Fruit fly (Drosophila melanogaster) whole organism, embryonic: ENCODE results near the gene wls.

Experiments used
- B-H2 ChIP-seq: fragments of 200-800 bp; sonication (Bioruptor generic); optimal IDR thresholded peaks from 2 replicates; lab custom pipeline; 2018; ENCODE audit warnings: missing biosample characterization, mild to moderate bottlenecking, missing genetic modification characterization
- CG10543 ChIP-seq: fragments of 200-800 bp; sonication (Bioruptor generic); optimal IDR thresholded peaks from 3 replicates; lab custom pipeline; 2017; ENCODE audit warnings: missing biosample characterization, mild to moderate bottlenecking, missing genetic modification characterization, moderate library complexity
- CG10979 ChIP-seq: fragments of 200-800 bp; sonication (Bioruptor generic); optimal IDR thresholded peaks from 2 replicates; lab custom pipeline; 2018; ENCODE audit warnings: missing biosample characterization, mild to moderate bottlenecking, missing genetic modification characterization, moderate library complexity
- CG12104 ChIP-seq: fragments of 200-800 bp; sonication (Bioruptor generic); optimal IDR thresholded peaks from 3 replicates; lab custom pipeline; 2016; ENCODE audit warnings: missing biosample characterization, missing genetic modification characterization
- CG12219 ChIP-seq: fragments of 200-800 bp; sonication (Bioruptor generic); optimal IDR thresholded peaks from 3 replicates; lab custom pipeline; 2018; ENCODE audit warnings: missing biosample characterization, mild to moderate bottlenecking, missing genetic modification characterization
- CG15479 ChIP-seq: fragments of 200-800 bp; sonication (Bioruptor generic); optimal IDR thresholded peaks from 3 replicates; lab custom pipeline; 2019; ENCODE audit warnings: missing biosample characterization, mild to moderate bottlenecking, missing genetic modification characterization, moderate library complexity
- CG17568 ChIP-seq: fragments of 200-800 bp; sonication (Bioruptor generic); optimal IDR thresholded peaks from 2 replicates; lab custom pipeline; 2018; ENCODE audit warnings: missing biosample characterization, mild to moderate bottlenecking, missing genetic modification characterization, moderate library complexity
- CG2120 ChIP-seq: fragments of 200-800 bp; sonication (Bioruptor generic); optimal IDR thresholded peaks from 3 replicates; lab custom pipeline; 2016; ENCODE audit warnings: missing biosample characterization, missing genetic modification characterization
- CG33557 ChIP-seq: fragments of 200-800 bp; sonication (Bioruptor generic); optimal IDR thresholded peaks from 2 replicates; lab custom pipeline; 2019; ENCODE audit warnings: missing biosample characterization, mild to moderate bottlenecking, missing genetic modification characterization, moderate library complexity
- CG4424 ChIP-seq: fragments of 200-800 bp; sonication (Bioruptor generic); optimal IDR thresholded peaks from 3 replicates; lab custom pipeline; 2016; ENCODE audit warnings: missing biosample characterization, missing genetic modification characterization
- CG4730 ChIP-seq: fragments of 200-800 bp; sonication (Bioruptor generic); IDR thresholded peaks from 2 replicates; pipeline ENCODE4 v1.3.6; 2022; ENCODE audit warnings: missing biosample characterization, missing genetic modification characterization
- CG6813 ChIP-seq: fragments of 200-800 bp; sonication (Bioruptor generic); optimal IDR thresholded peaks from 2 replicates; lab custom pipeline; 2017; ENCODE audit warnings: missing biosample characterization, missing genetic modification characterization, mild to moderate bottlenecking, moderate library complexity, missing genetic modification reagents
- CG7271 ChIP-seq: fragments of 200-800 bp; sonication (Bioruptor generic); optimal IDR thresholded peaks from 2 replicates; lab custom pipeline; 2018; ENCODE audit warnings: missing biosample characterization, mild to moderate bottlenecking, missing genetic modification characterization, moderate library complexity
- CG7839 ChIP-seq: fragments of 200-800 bp; sonication (Bioruptor generic); optimal IDR thresholded peaks from 3 replicates; lab custom pipeline; 2018; ENCODE audit warnings: missing biosample characterization, mild to moderate bottlenecking, missing genetic modification characterization, moderate library complexity
- CG7963 ChIP-seq: fragments of 200-800 bp; sonication (Bioruptor generic); IDR thresholded peaks from 3 replicates; pipeline ENCODE4 v1.3.6; 2022; ENCODE audit warnings: missing biosample characterization, missing genetic modification characterization; ENCODE audit not compliant: partially characterized antibody
- CG8924 ChIP-seq: fragments of 200-800 bp; optimal IDR thresholded peaks from 3 replicates; lab custom pipeline; 2019; ENCODE audit warnings: missing biosample characterization, mild to moderate bottlenecking, missing genetic modification characterization, moderate library complexity
- CG9437 ChIP-seq: fragments of 200-800 bp; sonication (Bioruptor generic); optimal IDR thresholded peaks from 2 replicates; lab custom pipeline; 2018; ENCODE audit warnings: missing biosample characterization, mild to moderate bottlenecking, missing genetic modification characterization
- CHES-1-like ChIP-seq: fragments of 200-800 bp; sonication (Bioruptor generic); optimal IDR thresholded peaks from 2 replicates; lab custom pipeline; 2016; ENCODE audit warnings: missing biosample characterization, missing genetic modification characterization
- CoRest ChIP-seq: fragments of 200-800 bp; sonication (Bioruptor generic); optimal IDR thresholded peaks from 3 replicates; lab custom pipeline; 2018; ENCODE audit warnings: missing biosample characterization, mild to moderate bottlenecking, missing genetic modification characterization, moderate library complexity
- Dad ChIP-seq: fragments of 200-800 bp; sonication (Bioruptor generic); optimal IDR thresholded peaks from 3 replicates; lab custom pipeline; 2016; ENCODE audit warnings: missing biosample characterization, missing genetic modification characterization
- E2f2 ChIP-seq: fragments of 200-800 bp; sonication (Bioruptor generic); IDR thresholded peaks from 2 replicates; pipeline ENCODE4 v1.3.6; 2022; ENCODE audit warnings: missing biosample characterization, missing genetic modification characterization
- HLH3B ChIP-seq: fragments of 200-800 bp; sonication (Bioruptor generic); IDR thresholded peaks from 2 replicates; pipeline ENCODE4 v1.3.6; 2022; ENCODE audit warnings: missing biosample characterization, missing genetic modification characterization
- Med ChIP-seq: fragments of 200-800 bp; sonication (Bioruptor generic); peaks from one replicate; lab custom pipeline; 2016; ENCODE audit warnings: missing biosample characterization, missing genetic modification characterization, mild to moderate bottlenecking, inconsistent platforms, moderate library complexity
- NFAT ChIP-seq: fragments of 200-800 bp; sonication (Bioruptor generic); IDR thresholded peaks from 2 replicates; pipeline ENCODE4 v1.3.6; 2022; ENCODE audit warnings: missing biosample characterization, missing genetic modification characterization
- Nf-YC ChIP-seq: fragments of 200-800 bp; optimal IDR thresholded peaks from 3 replicates; lab custom pipeline; 2019; ENCODE audit warnings: missing biosample characterization, mild to moderate bottlenecking, missing genetic modification characterization, moderate library complexity
- Pdp1 ChIP-seq, 2 experiments: fragments of 200-800 bp; sonication (Bioruptor generic); optimal IDR thresholded peaks; 3 replicates each; lab custom pipeline; 2016; ENCODE audit warnings: missing biosample characterization in 2 of 2, missing genetic modification characterization in 2 of 2, mild to moderate bottlenecking in 1 of 2, moderate library complexity in 1 of 2
- Rfx ChIP-seq: fragments of 200-800 bp; sonication (Bioruptor generic); IDR thresholded peaks from 2 replicates; pipeline ENCODE4 v1.3.6; 2022; ENCODE audit warnings: missing biosample characterization, missing genetic modification characterization
- Taf1 ChIP-seq: fragments of 200-800 bp; sonication (Bioruptor generic); IDR thresholded peaks from 2 replicates; pipeline ENCODE4 v1.3.6; 2022; ENCODE audit warnings: missing biosample characterization, missing genetic modification characterization
- Xrp1 ChIP-seq: fragments of 200-800 bp; sonication (Bioruptor generic); IDR thresholded peaks from 2 replicates; pipeline ENCODE4 v1.3.6; 2022; ENCODE audit warnings: missing biosample characterization, missing genetic modification characterization
- ac ChIP-seq: fragments of 200-800 bp; sonication (Bioruptor generic); optimal IDR thresholded peaks from 3 replicates; lab custom pipeline; 2017; ENCODE audit warnings: missing biosample characterization, mild to moderate bottlenecking, missing genetic modification characterization
- ase ChIP-seq: fragments of 200-800 bp; sonication (Bioruptor generic); IDR thresholded peaks from 3 replicates; pipeline ENCODE4 v1.3.6; 2022; ENCODE audit warnings: missing biosample characterization, missing genetic modification characterization
- chinmo ChIP-seq: fragments of 200-800 bp; sonication (Bioruptor generic); IDR thresholded peaks from 4 replicates; pipeline ENCODE4 v1.3.6; 2022; ENCODE audit warnings: missing biosample characterization, missing genetic modification characterization; ENCODE audit not compliant: partially characterized antibody
- chm ChIP-seq: fragments of 200-800 bp; sonication (Bioruptor generic); IDR thresholded peaks from 2 replicates; pipeline ENCODE4 v1.3.6; 2022; ENCODE audit warnings: missing biosample characterization, missing genetic modification characterization
- chn ChIP-seq: fragments of 200-800 bp; sonication (Bioruptor generic); optimal IDR thresholded peaks from 2 replicates; lab custom pipeline; 2016; ENCODE audit warnings: missing biosample characterization, missing genetic modification characterization
- croc ChIP-seq: fragments of 200-800 bp; sonication (Bioruptor generic); conservative IDR thresholded peaks from 3 replicates; pipeline ENCODE4 v1.3.6; 2022; ENCODE audit warnings: missing biosample characterization, missing genetic modification characterization
- dmrt99B ChIP-seq: fragments of 200-800 bp; sonication (Bioruptor generic); optimal IDR thresholded peaks from 2 replicates; lab custom pipeline; 2018; ENCODE audit warnings: missing biosample characterization, mild to moderate bottlenecking, missing genetic modification characterization, moderate library complexity
- eyg ChIP-seq: fragments of 200-800 bp; sonication (Bioruptor generic); optimal IDR thresholded peaks from 3 replicates; lab custom pipeline; 2016; ENCODE audit warnings: missing biosample characterization, missing genetic modification characterization
- fd3F ChIP-seq: fragments of 200-800 bp; sonication (Bioruptor generic); optimal IDR thresholded peaks from 2 replicates; lab custom pipeline; 2018; ENCODE audit warnings: missing biosample characterization, mild to moderate bottlenecking, missing genetic modification characterization, moderate library complexity
- gem ChIP-seq: fragments of 200-800 bp; sonication (Bioruptor generic); optimal IDR thresholded peaks from 2 replicates; lab custom pipeline; 2019; ENCODE audit warnings: missing biosample characterization, mild to moderate bottlenecking, missing genetic modification characterization, moderate library complexity
- kah ChIP-seq: fragments of 200-800 bp; sonication (Bioruptor generic); optimal IDR thresholded peaks from 2 replicates; lab custom pipeline; 2018; ENCODE audit warnings: missing biosample characterization, mild to moderate bottlenecking, missing genetic modification characterization
- lilli ChIP-seq: fragments of 200-800 bp; sonication (Bioruptor generic); optimal IDR thresholded peaks from 3 replicates; lab custom pipeline; 2016; ENCODE audit warnings: missing biosample characterization, missing genetic modification characterization
- nerfin-1 ChIP-seq: fragments of 200-800 bp; sonication (Bioruptor generic); optimal IDR thresholded peaks from 3 replicates; lab custom pipeline; 2019; ENCODE audit warnings: missing biosample characterization, mild to moderate bottlenecking, missing genetic modification characterization, moderate library complexity
- phol ChIP-seq: fragments of 200-800 bp; sonication (Bioruptor generic); optimal IDR thresholded peaks from 3 replicates; lab custom pipeline; 2018; ENCODE audit warnings: missing biosample characterization, mild to moderate bottlenecking, missing genetic modification characterization, moderate library complexity
- row ChIP-seq: fragments of 200-800 bp; sonication (Bioruptor generic); IDR thresholded peaks from 3 replicates; pipeline ENCODE4 v1.3.6; 2022; ENCODE audit warnings: missing biosample characterization, missing genetic modification characterization
- sens ChIP-seq: fragments of 200-800 bp; sonication (Bioruptor generic); peaks from one replicate; lab custom pipeline; 2016; ENCODE audit warnings: missing biosample characterization, missing genetic modification characterization
- slbo ChIP-seq: fragments of 200-800 bp; sonication (Bioruptor generic); IDR thresholded peaks from 2 replicates; pipeline ENCODE4 v1.3.6; 2022; ENCODE audit warnings: missing biosample characterization, missing genetic modification characterization
- sqz ChIP-seq: fragments of 200-800 bp; sonication (Bioruptor generic); optimal IDR thresholded peaks from 3 replicates; lab custom pipeline; 2018; ENCODE audit warnings: missing biosample characterization, mild to moderate bottlenecking, missing genetic modification characterization
- toy ChIP-seq: fragments of 200-800 bp; sonication (Bioruptor generic); IDR thresholded peaks from 2 replicates; pipeline ENCODE4 v1.3.6; 2022; ENCODE audit warnings: missing biosample characterization, missing genetic modification characterization
- unc-4 ChIP-seq: fragments of 200-800 bp; sonication (Bioruptor generic); IDR thresholded peaks from 2 replicates; pipeline ENCODE4 v1.3.6; 2022; ENCODE audit warnings: missing biosample characterization, missing genetic modification characterization; ENCODE audit not compliant: partially characterized antibody
- unpg ChIP-seq: fragments of 200-800 bp; sonication (Bioruptor generic); optimal IDR thresholded peaks from 3 replicates; lab custom pipeline; 2018; ENCODE audit warnings: missing biosample characterization, mild to moderate bottlenecking, missing genetic modification characterization, moderate library complexity
- vfl ChIP-seq: fragments of 200-800 bp; sonication (Bioruptor generic); optimal IDR thresholded peaks from 2 replicates; lab custom pipeline; 2016; ENCODE audit warnings: missing biosample characterization, missing genetic modification characterization

The wls gene

dm6 chr3L:11124439-11124838, 45.0 kb downstream of the wls start (continued):
- TF ChIP-seq unpg (GFP tag; lab: Kevin White, UChicago): peak; percentile 30
- peak; percentile 29 for TF ChIP-seq dmrt99B (tag; lab: Kevin White, UChicago)
- TF ChIP-seq Pdp1 (GFP tag; optimal IDR thresholded peaks at IDR 0.05; lab: Kevin White, UChicago): peak in 1 of 2 experiments; percentile 2
- TF ChIP-seq CG7839: peak; percentile 17
- TF ChIP-seq CG4424 (GFP tag; lab: Kevin White, UChicago): peak; percentile 20
- peak; percentile 52 for TF ChIP-seq gem (tag; lab: Kevin White, UChicago)
- TF ChIP-seq lilli (GFP tag; lab: Kevin White, UChicago): peak; percentile 37
- TF ChIP-seq Nf-YC (tag; lab: Kevin White, UChicago): no peak
- TF ChIP-seq nerfin-1 (tag; lab: Kevin White, UChicago): no peak
- no peak for TF ChIP-seq slbo (GFP tag; lab: Robert Waterston, UW)
- no peak for TF ChIP-seq ase (GFP tag; lab: Robert Waterston, UW)
- TF ChIP-seq CG12219 (GFP tag; lab: Kevin White, UChicago): no peak
- 0 out of 2 replicates have a peak, but pooled peaks have one; percentile 21 for TF ChIP-seq HLH3B
- no peak for TF ChIP-seq CG15479
- no peak for TF ChIP-seq sqz (GFP tag; lab: Kevin White, UChicago)
- no peak for TF ChIP-seq CG8924 (tag; lab: Kevin White, UChicago)
- TF ChIP-seq CG2120 (GFP tag; lab: Kevin White, UChicago): peak; percentile 36
- TF ChIP-seq Xrp1: peak; percentile 8; the same call in 1 of the 2 replicates
- peak; percentile 13 for TF ChIP-seq CoRest (tag; lab: Kevin White, UChicago)
- no peak for TF ChIP-seq B-H2
- TF ChIP-seq chinmo (GFP tag; lab: Robert Waterston, UW): no peak
- peak; percentile 27 for TF ChIP-seq CG10979 (tag; lab: Kevin White, UChicago)
- TF ChIP-seq sens (GFP tag; lab: Kevin White, UChicago): peak; percentile 83
- TF ChIP-seq Rfx: 0 out of 2 replicates have a peak, but pooled peaks have one; percentile 20
- TF ChIP-seq CG4730 (GFP tag; lab: Robert Waterston, UW): no peak
- no peak for TF ChIP-seq CG7963 (GFP tag; lab: Robert Waterston, UW)
- peak; percentile 79 for TF ChIP-seq Med (GFP tag; lab: Kevin White, UChicago)
- peak; percentile 13 for TF ChIP-seq phol (tag; lab: Kevin White, UChicago)
- no peak for TF ChIP-seq CG6813 (GFP tag; lab: Kevin White, UChicago)
- TF ChIP-seq vfl (GFP tag; lab: Kevin White, UChicago): no peak
- no peak for TF ChIP-seq ac (GFP tag; lab: Kevin White, UChicago)
- no peak for TF ChIP-seq fd3F (GFP tag; lab: Kevin White, UChicago)
- TF ChIP-seq CG9437 (GFP tag; lab: Kevin White, UChicago): no peak
- no peak for TF ChIP-seq unc-4 (GFP tag; lab: Robert Waterston, UW)
- TF ChIP-seq CG17568 (GFP tag; lab: Kevin White, UChicago): no peak
- TF ChIP-seq CG33557 (GFP tag; lab: Kevin White, UChicago): no peak
- no peak for TF ChIP-seq croc (GFP tag; lab: Robert Waterston, UW)
- no peak for TF ChIP-seq CG10543 (GFP tag; lab: Kevin White, UChicago)
- no peak for TF ChIP-seq CG12104 (GFP tag; lab: Kevin White, UChicago)
- no peak for TF ChIP-seq kah (GFP tag; lab: Kevin White, UChicago)
- no peak for TF ChIP-seq Taf1 (GFP tag; lab: Robert Waterston, UW)
- no peak for TF ChIP-seq toy (GFP tag; lab: Robert Waterston, UW)
- TF ChIP-seq CHES-1-like (GFP tag; lab: Kevin White, UChicago): no peak
- TF ChIP-seq row (GFP tag; lab: Robert Waterston, UW): peak; percentile 19; the same call in 1 of the 3 replicates
- TF ChIP-seq E2f2: no peak
- peak; percentile 16 for TF ChIP-seq chn (GFP tag; lab: Kevin White, UChicago)
- no peak for TF ChIP-seq eyg (GFP tag; lab: Kevin White, UChicago)
- no peak for TF ChIP-seq chm
- TF ChIP-seq Dad: no peak
- TF ChIP-seq CG7271 (tag; lab: Kevin White, UChicago): no peak
- no peak for TF ChIP-seq NFAT (GFP tag; lab: Robert Waterston, UW)
